Worm (Caenorhabditis elegans): ENCODE measurements around the gene C02B8.12.
A peak's percentile ranks its signal among the peaks of the same experiment; 100 is the strongest.

ce11 chrX:8086725-8087641 is 36.2 kb downstream of the C02B8.12 start:
- TF ChIP-seq ztf-4 (tag; optimal IDR thresholded peaks at IDR 0.05) (no peak), ama-1 (optimal IDR thresholded peaks at IDR 0.05) (no peak), ceh-28 (tag; optimal IDR thresholded peaks at IDR 0.05) (peak; percentile 63), ztf-11 (tag; optimal IDR thresholded peaks at IDR 0.05) (no peak), lin-15B (tag; optimal IDR thresholded peaks at IDR 0.05) (no peak), nhr-77 (tag; optimal IDR thresholded peaks at IDR 0.05) (no peak), nhr-12 (tag; optimal IDR thresholded peaks at IDR 0.05) (no peak), egl-27 (tag; optimal IDR thresholded peaks at IDR 0.05) (no peak), nhr-11 (tag; optimal IDR thresholded peaks at IDR 0.05) (no peak)
